Worm (Caenorhabditis elegans): ENCODE measurements around the gene vps-37.

Gene vps-37

ce11 chrV:5584833-5585232 is 7.7 kb upstream of the vps-37 start, which contains the start of gene CD4.11:
CD4.11 (plus strand) TSS chrV:5585133.
- TF ChIP-seq alr-1 (tag; optimal IDR thresholded peaks at IDR 0.05): no peak
- no peak for TF ChIP-seq mbf-1 (tag; optimal IDR thresholded peaks at IDR 0.05)
- no peak for TF ChIP-seq F13H6.1 (tag; optimal IDR thresholded peaks at IDR 0.05)

- TF ChIP-seq unc-62 (GFP tag; optimal IDR thresholded peaks at IDR 0.05): no peak
- TF ChIP-seq unc-39 (tag; optimal IDR thresholded peaks at IDR 0.05): no peak
- peak; percentile 6 for TF ChIP-seq nhr-21 (tag; optimal IDR thresholded peaks at IDR 0.05)
- TF ChIP-seq nhr-129 (tag; optimal IDR thresholded peaks at IDR 0.05): peak; percentile 90
- TF ChIP-seq snpc-4 (tag; optimal IDR thresholded peaks at IDR 0.05): peak; percentile 95
- peak in 1 of 2 experiments; percentile 24 for TF ChIP-seq lsy-2 (tag; optimal IDR thresholded peaks at IDR 0.05)
Measured at ce11 chrV:5587042-5587441, 5.5 kb upstream of the vps-37 start.

ce11 chrV:5587955-5588354 is 4.5 kb upstream of the vps-37 start:
- TF ChIP-seq crh-2 (tag; optimal IDR thresholded peaks at IDR 0.05): no peak
- TF ChIP-seq sma-3 (GFP tag; optimal IDR thresholded peaks at IDR 0.05): no peak
- no peak for TF ChIP-seq nhr-23 (tag; optimal IDR thresholded peaks at IDR 0.05)
- no peak for TF ChIP-seq unc-55 (GFP tag; optimal IDR thresholded peaks at IDR 0.05)
- no peak for TF ChIP-seq nhr-10 (tag; optimal IDR thresholded peaks at IDR 0.05)
- TF ChIP-seq nhr-129 (tag; optimal IDR thresholded peaks at IDR 0.05): no peak
- TF ChIP-seq sem-4 (tag; optimal IDR thresholded peaks at IDR 0.05): no peak
- TF ChIP-seq nhr-11 (tag; optimal IDR thresholded peaks at IDR 0.05): no peak
- no peak for TF ChIP-seq mab-5 (tag; optimal IDR thresholded peaks at IDR 0.05)
- TF ChIP-seq C34F6.9 (tag; optimal IDR thresholded peaks at IDR 0.05): no peak
- no peak for TF ChIP-seq unc-39 (tag; optimal IDR thresholded peaks at IDR 0.05)
- TF ChIP-seq nhr-12 (tag; optimal IDR thresholded peaks at IDR 0.05): no peak
- TF ChIP-seq lsy-2 (tag; optimal IDR thresholded peaks at IDR 0.05): no peak
- no peak for TF ChIP-seq lin-13 (GFP tag; optimal IDR thresholded peaks at IDR 0.05)
- TF ChIP-seq unc-62 (GFP tag; optimal IDR thresholded peaks at IDR 0.05): no peak
- TF ChIP-seq nhr-25 (tag; optimal IDR thresholded peaks at IDR 0.05): no peak
- TF ChIP-seq mbf-1 (tag; optimal IDR thresholded peaks at IDR 0.05): no peak
- no peak for TF ChIP-seq egl-27 (tag; optimal IDR thresholded peaks at IDR 0.05)
- no peak for TF ChIP-seq Y55F3AM.14 (GFP tag; optimal IDR thresholded peaks at IDR 0.05)

ce11 chrV:5591887-5592286 is 613 bp upstream of the vps-37 start:
- no peak for TF ChIP-seq mbf-1 (tag; optimal IDR thresholded peaks at IDR 0.05)
- TF ChIP-seq unc-62 (GFP tag; optimal IDR thresholded peaks at IDR 0.05): no peak

- TF ChIP-seq ZK546.5 (tag; optimal IDR thresholded peaks at IDR 0.05) (no peak), blmp-1 (tag; optimal IDR thresholded peaks at IDR 0.05; ENCODE audit: insufficient read depth) (no peak), ama-1 (optimal IDR thresholded peaks at IDR 0.05) (no peak), sma-3 (GFP tag; optimal IDR thresholded peaks at IDR 0.05) (no peak), dmd-4 (tag; optimal IDR thresholded peaks at IDR 0.05) (no peak), elt-1 (tag; optimal IDR thresholded peaks at IDR 0.05) (no peak), nhr-77 (tag; optimal IDR thresholded peaks at IDR 0.05) (no peak), nhr-6 (tag; optimal IDR thresholded peaks at IDR 0.05) (no peak), zag-1 (tag; optimal IDR thresholded peaks at IDR 0.05) (no peak), mbf-1 (tag; optimal IDR thresholded peaks at IDR 0.05) (no peak), sma-9 (GFP tag; optimal IDR thresholded peaks at IDR 0.05) (no peak), sma-9 (tag; optimal IDR thresholded peaks at IDR 0.05) (no peak), unc-39 (tag; optimal IDR thresholded peaks at IDR 0.05) (no peak), unc-62 (GFP tag; optimal IDR thresholded peaks at IDR 0.05) (no peak), egl-27 (tag; optimal IDR thresholded peaks at IDR 0.05) (no peak), F13H6.1 (tag; optimal IDR thresholded peaks at IDR 0.05) (no peak), skn-1 (tag; optimal IDR thresholded peaks at IDR 0.05) (no peak), nhr-129 (tag; optimal IDR thresholded peaks at IDR 0.05) (no peak), snpc-4 (tag; optimal IDR thresholded peaks at IDR 0.05) (no peak)
Measured at ce11 chrV:5593406-5593805, 906 bp downstream of the vps-37 start, which contains the start of gene mrpl-48. mrpl-48 (plus strand) TSS chrV:5593706.

- TF ChIP-seq aly-2 (tag; optimal IDR thresholded peaks at IDR 0.05): no peak
- no peak for TF ChIP-seq R02D3.7 (tag; optimal IDR thresholded peaks at IDR 0.05)
- TF ChIP-seq alr-1 (tag; optimal IDR thresholded peaks at IDR 0.05): no peak
- no peak for TF ChIP-seq nhr-6 (tag; optimal IDR thresholded peaks at IDR 0.05)
- TF ChIP-seq egl-27 (tag; optimal IDR thresholded peaks at IDR 0.05): no peak
- TF ChIP-seq sma-9 (GFP tag; optimal IDR thresholded peaks at IDR 0.05): no peak
- TF ChIP-seq sma-9 (tag; optimal IDR thresholded peaks at IDR 0.05): no peak
- TF ChIP-seq lin-39 (tag; optimal IDR thresholded peaks at IDR 0.05): no peak
- TF ChIP-seq ztf-1 (GFP tag; conservative IDR thresholded peaks at IDR 0.05): no peak
- no peak for TF ChIP-seq nhr-25 (tag; optimal IDR thresholded peaks at IDR 0.05)
- no peak for TF ChIP-seq mdl-1 (tag; optimal IDR thresholded peaks at IDR 0.05)
- TF ChIP-seq elt-3 (tag; optimal IDR thresholded peaks at IDR 0.05): no peak
- TF ChIP-seq sem-4 (tag; optimal IDR thresholded peaks at IDR 0.05): no peak
- TF ChIP-seq nhr-23 (tag; optimal IDR thresholded peaks at IDR 0.05): no peak
- no peak for TF ChIP-seq ztf-11 (tag; optimal IDR thresholded peaks at IDR 0.05)
- TF ChIP-seq nhr-21 (tag; optimal IDR thresholded peaks at IDR 0.05): no peak
Measured at ce11 chrV:5594315-5594714, 1.8 kb downstream of the vps-37 start, which contains the start of gene crn-2. crn-2 (plus strand) TSS chrV:5594615.

All from whole organism, L2 larva.